Fruit fly (Drosophila melanogaster) whole organism, embryonic: ENCODE data around the gene CG33489.

ENCODE experiments used
- Atf6 ChIP-seq: fragments of 200-800 bp; sonication (Bioruptor generic); IDR thresholded peaks from 2 replicates; pipeline ENCODE4 v1.3.6; 2022; ENCODE audit warnings: missing biosample characterization, missing genetic modification characterization
- CG10431 ChIP-seq: fragments of 200-800 bp; sonication (Bioruptor generic); optimal IDR thresholded peaks from 3 replicates; lab custom pipeline; 2018; ENCODE audit warnings: missing biosample characterization, mild to moderate bottlenecking, missing genetic modification characterization
- CG10654 ChIP-seq: fragments of 200-800 bp; sonication (Bioruptor generic); optimal IDR thresholded peaks from 2 replicates; lab custom pipeline; 2016; ENCODE audit warnings: missing biosample characterization, missing genetic modification characterization
- CG11696 ChIP-seq: fragments of 200-800 bp; sonication (Bioruptor generic); IDR thresholded peaks from 2 replicates; pipeline ENCODE4 v1.3.6; 2022; ENCODE audit warnings: missing biosample characterization, missing genetic modification characterization
- CG12219 ChIP-seq: fragments of 200-800 bp; sonication (Bioruptor generic); optimal IDR thresholded peaks from 3 replicates; lab custom pipeline; 2018; ENCODE audit warnings: missing biosample characterization, mild to moderate bottlenecking, missing genetic modification characterization
- CG12236 ChIP-seq: fragments of 200-800 bp; sonication (Bioruptor generic); optimal IDR thresholded peaks from 2 replicates; lab custom pipeline; 2016; ENCODE audit warnings: missing biosample characterization, missing genetic modification characterization
- CG14014 ChIP-seq: fragments of 200-800 bp; sonication (Bioruptor generic); IDR thresholded peaks from 2 replicates; pipeline ENCODE4 v1.3.6; 2022; ENCODE audit warnings: missing biosample characterization, missing genetic modification characterization
- CG15011 ChIP-seq: fragments of 200-800 bp; sonication (Bioruptor generic); optimal IDR thresholded peaks from 3 replicates; lab custom pipeline; 2018; ENCODE audit warnings: missing biosample characterization, mild to moderate bottlenecking, missing genetic modification characterization
- CG15073 ChIP-seq: fragments of 200-800 bp; sonication (Bioruptor generic); optimal IDR thresholded peaks from 2 replicates; lab custom pipeline; 2016; ENCODE audit warnings: missing biosample characterization, missing genetic modification characterization
- CG1602 ChIP-seq: fragments of 200-800 bp; sonication (Bioruptor generic); optimal IDR thresholded peaks from 3 replicates; lab custom pipeline; 2016; ENCODE audit warnings: missing biosample characterization, missing genetic modification characterization
- CG17328 ChIP-seq: fragments of 200-800 bp; sonication (Bioruptor generic); IDR thresholded peaks from 2 replicates; pipeline ENCODE4 v1.3.6; 2022; ENCODE audit warnings: missing biosample characterization, missing genetic modification characterization
- CG18262 ChIP-seq: fragments of 200-800 bp; optimal IDR thresholded peaks from 3 replicates; lab custom pipeline; 2019; ENCODE audit warnings: missing biosample characterization, mild to moderate bottlenecking, missing genetic modification characterization, moderate library complexity
- CG2712 ChIP-seq: fragments of 200-800 bp; optimal IDR thresholded peaks from 3 replicates; lab custom pipeline; 2019; ENCODE audit warnings: missing biosample characterization, mild to moderate bottlenecking, missing genetic modification characterization, moderate library complexity
- CG32532 ChIP-seq: fragments of 200-800 bp; sonication (Bioruptor generic); IDR thresholded peaks from 2 replicates; pipeline ENCODE4 v1.3.6; 2022; ENCODE audit warnings: missing biosample characterization, missing genetic modification characterization
- CG33557 ChIP-seq: fragments of 200-800 bp; sonication (Bioruptor generic); optimal IDR thresholded peaks from 2 replicates; lab custom pipeline; 2019; ENCODE audit warnings: missing biosample characterization, mild to moderate bottlenecking, missing genetic modification characterization, moderate library complexity
- CG42726 ChIP-seq: fragments of 200-800 bp; sonication (Bioruptor generic); IDR thresholded peaks from 2 replicates; pipeline ENCODE4 v1.3.6; 2022; ENCODE audit warnings: missing biosample characterization, missing genetic modification characterization; ENCODE audit not compliant: partially characterized antibody
- CG4854 ChIP-seq: fragments of 200-800 bp; sonication (Bioruptor generic); optimal IDR thresholded peaks from 2 replicates; lab custom pipeline; 2016; ENCODE audit warnings: missing biosample characterization, missing genetic modification characterization, inconsistent platforms
- CG5953 ChIP-seq: fragments of 200-800 bp; sonication (Bioruptor generic); IDR thresholded peaks from 2 replicates; pipeline ENCODE4 v1.3.6; 2022; ENCODE audit warnings: missing biosample characterization, missing genetic modification characterization
- CG6175 ChIP-seq: fragments of 200-800 bp; sonication (Bioruptor generic); IDR thresholded peaks from 3 replicates; pipeline ENCODE4 v1.3.6; 2022; ENCODE audit warnings: missing biosample characterization, missing genetic modification characterization
- CG8290 ChIP-seq, 3 experiments: fragments of 200-800 bp; sonication (Bioruptor generic); optimal IDR thresholded peaks; 2 replicates each; lab custom pipeline; 2016 to 2019; ENCODE audit warnings: missing biosample characterization in 3 of 3, missing genetic modification characterization in 3 of 3, mild to moderate bottlenecking in 2 of 3, moderate library complexity in 1 of 3
- CG8944 ChIP-seq: fragments of 200-800 bp; sonication (Bioruptor generic); optimal IDR thresholded peaks from 3 replicates; lab custom pipeline; 2016; ENCODE audit warnings: missing biosample characterization, missing genetic modification characterization
- Fer1 ChIP-seq: fragments of 200-800 bp; sonication (Bioruptor generic); optimal IDR thresholded peaks from 2 replicates; lab custom pipeline; 2017; ENCODE audit warnings: missing biosample characterization, mild to moderate bottlenecking, missing genetic modification characterization
- H2.0 ChIP-seq: fragments of 200-800 bp; sonication (Bioruptor generic); IDR thresholded peaks from 2 replicates; pipeline ENCODE4 v1.3.6; 2022; ENCODE audit warnings: missing biosample characterization, missing genetic modification characterization
- HLH54F ChIP-seq: fragments of 200-800 bp; sonication (Bioruptor generic); optimal IDR thresholded peaks from 3 replicates; lab custom pipeline; 2016; ENCODE audit warnings: missing biosample characterization, missing genetic modification characterization
- Hmr ChIP-seq: fragments of 200-800 bp; sonication (Bioruptor generic); optimal IDR thresholded peaks from 3 replicates; lab custom pipeline; 2017; ENCODE audit warnings: mild to moderate bottlenecking, missing biosample characterization, missing genetic modification reagents, missing genetic modification characterization
- MBD-R2 ChIP-seq: fragments of 200-800 bp; sonication (Bioruptor generic); IDR thresholded peaks from 2 replicates; pipeline ENCODE4 v1.3.6; 2022; ENCODE audit warnings: missing biosample characterization, missing genetic modification characterization
- MTF-1 ChIP-seq: fragments of 200-800 bp; sonication (Bioruptor generic); optimal IDR thresholded peaks from 2 replicates; lab custom pipeline; 2018; ENCODE audit warnings: missing biosample characterization, mild to moderate bottlenecking, missing genetic modification characterization, borderline replicate concordance
- Max ChIP-seq: fragments of 200-800 bp; sonication (Bioruptor generic); optimal IDR thresholded peaks from 2 replicates; lab custom pipeline; 2016; ENCODE audit warnings: missing biosample characterization, mild to moderate bottlenecking, missing genetic modification characterization
- NC2α ChIP-seq: fragments of 200-800 bp; sonication (Bioruptor generic); optimal IDR thresholded peaks from 2 replicates; lab custom pipeline; 2016; ENCODE audit warnings: missing biosample characterization, missing genetic modification characterization
- Neu2 ChIP-seq: fragments of 200-800 bp; sonication (Bioruptor generic); optimal IDR thresholded peaks from 3 replicates; lab custom pipeline; 2016; ENCODE audit warnings: missing biosample characterization, missing genetic modification characterization, borderline replicate concordance
- Poxn ChIP-seq: fragments of 200-800 bp; sonication (Bioruptor generic); IDR thresholded peaks from 2 replicates; pipeline ENCODE4 v1.3.6; 2022; ENCODE audit warnings: missing biosample characterization, missing genetic modification characterization
- Tbp ChIP-seq: fragments of >200 bp; optimal IDR thresholded peaks from 2 replicates; lab custom pipeline; 2018; ENCODE audit warnings: missing biosample characterization, missing genetic modification characterization
- ato ChIP-seq: fragments of 200-800 bp; sonication (Bioruptor generic); IDR thresholded peaks from 2 replicates; pipeline ENCODE4 v1.3.6; 2022; ENCODE audit warnings: missing biosample characterization, missing genetic modification characterization; ENCODE audit not compliant: partially characterized antibody
- az2 ChIP-seq: fragments of 200-800 bp; sonication (Bioruptor generic); optimal IDR thresholded peaks from 3 replicates; lab custom pipeline; 2016; ENCODE audit warnings: missing biosample characterization, missing genetic modification characterization
- bsh ChIP-seq, 2 experiments: fragments of 200-800 bp; sonication (Bioruptor generic); optimal IDR thresholded peaks; 2 replicates each; lab custom pipeline; 2017 to 2018; ENCODE audit warnings: mild to moderate bottlenecking in 2 of 2, missing biosample characterization in 2 of 2, missing genetic modification characterization in 2 of 2, moderate library complexity in 1 of 2
- btn ChIP-seq: fragments of 200-800 bp; sonication (Bioruptor generic); optimal IDR thresholded peaks from 2 replicates; lab custom pipeline; 2016; ENCODE audit warnings: missing biosample characterization, missing genetic modification characterization
- cas ChIP-seq: fragments of 200-800 bp; sonication (Bioruptor generic); IDR thresholded peaks from 2 replicates; pipeline ENCODE4 v1.3.6; 2022; ENCODE audit warnings: missing biosample characterization, missing genetic modification characterization
- chm ChIP-seq: fragments of 200-800 bp; sonication (Bioruptor generic); IDR thresholded peaks from 2 replicates; pipeline ENCODE4 v1.3.6; 2022; ENCODE audit warnings: missing biosample characterization, missing genetic modification characterization
- eve ChIP-seq, 2 experiments: fragments of >200 bp; optimal IDR thresholded peaks; 2 replicates each; lab custom pipeline; 2017; ENCODE audit warnings: missing biosample characterization in 2 of 2, missing genetic modification characterization in 2 of 2
- jigr1 ChIP-seq: fragments of 200-800 bp; sonication (Bioruptor generic); IDR thresholded peaks from 3 replicates; pipeline ENCODE4 v1.3.6; 2022; ENCODE audit warnings: missing biosample characterization, missing genetic modification characterization
- jing ChIP-seq: fragments of 200-800 bp; sonication (Bioruptor generic); optimal IDR thresholded peaks from 2 replicates; lab custom pipeline; 2018; ENCODE audit warnings: missing biosample characterization, mild to moderate bottlenecking, missing genetic modification characterization
- mam ChIP-seq: fragments of 200-800 bp; sonication (Bioruptor generic); optimal IDR thresholded peaks from 3 replicates; lab custom pipeline; 2016; ENCODE audit warnings: missing biosample characterization, missing genetic modification characterization
- nmo ChIP-seq: fragments of 200-800 bp; sonication (Bioruptor generic); optimal IDR thresholded peaks from 2 replicates; lab custom pipeline; 2018; ENCODE audit warnings: missing biosample characterization, mild to moderate bottlenecking, missing genetic modification characterization, moderate library complexity
- onecut ChIP-seq: fragments of 200-800 bp; sonication (Bioruptor generic); IDR thresholded peaks from 2 replicates; pipeline ENCODE4 v1.3.6; 2022; ENCODE audit warnings: missing biosample characterization, missing genetic modification characterization
- sob ChIP-seq: fragments of 200-800 bp; sonication (Bioruptor generic); IDR thresholded peaks from 2 replicates; pipeline ENCODE4 v1.3.6; 2022; ENCODE audit warnings: missing biosample characterization, missing genetic modification characterization
- sug ChIP-seq: fragments of 200-800 bp; optimal IDR thresholded peaks from 2 replicates; lab custom pipeline; 2019; ENCODE audit warnings: missing biosample characterization, mild to moderate bottlenecking, missing genetic modification characterization, moderate library complexity
- tap ChIP-seq: fragments of 200-800 bp; optimal IDR thresholded peaks from 3 replicates; lab custom pipeline; 2019; ENCODE audit warnings: missing biosample characterization, mild to moderate bottlenecking, missing genetic modification characterization, moderate library complexity
- tna ChIP-seq: fragments of 200-800 bp; sonication (Bioruptor generic); IDR thresholded peaks from 2 replicates; pipeline ENCODE4 v1.3.6; 2022; ENCODE audit warnings: missing biosample characterization, missing genetic modification characterization; ENCODE audit not compliant: partially characterized antibody
- wdn ChIP-seq: fragments of 200-800 bp; sonication (Bioruptor generic); IDR thresholded peaks from 2 replicates; pipeline ENCODE4 v1.3.6; 2022; ENCODE audit warnings: missing biosample characterization, missing genetic modification characterization

The CG33489 gene

DNA sequence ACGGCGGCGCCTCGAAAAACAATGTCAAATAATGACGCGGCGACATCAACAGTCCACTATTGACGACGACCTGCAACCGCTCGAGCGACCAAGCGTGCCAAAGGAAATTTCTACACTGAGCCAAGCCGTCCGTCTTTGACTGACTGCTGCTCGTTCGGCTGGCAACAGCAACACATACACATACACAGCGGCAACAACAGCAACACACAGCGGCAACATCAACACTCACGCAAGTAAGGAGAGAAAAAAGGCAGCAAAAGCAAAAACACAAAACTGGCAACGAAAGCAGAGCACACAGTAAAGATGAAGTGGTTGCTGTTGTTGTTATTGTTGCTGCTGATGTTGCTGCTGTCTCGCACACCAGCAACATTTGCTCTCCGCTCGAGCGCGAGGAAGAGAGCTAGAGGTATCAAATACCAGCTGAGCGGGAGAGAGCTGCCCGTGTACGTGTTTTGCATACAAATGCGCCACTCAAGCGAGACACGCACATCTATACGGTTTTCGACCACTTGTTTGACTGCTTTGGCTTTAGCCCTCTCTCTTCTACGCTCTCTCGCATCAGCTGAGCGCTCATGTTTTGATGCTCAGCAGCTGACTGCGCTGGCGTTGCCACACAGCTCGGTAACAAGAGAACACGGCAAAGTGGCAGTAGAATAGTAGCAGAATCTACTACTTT is 23.7 kb downstream of the CG33489 start (continued):
- TF ChIP-seq Neu2 (GFP tag; lab: Kevin White, UChicago), result no peak
- peak; percentile 58; the same call in 1 of the 2 replicates for TF ChIP-seq CG42726 (GFP tag; lab: Robert Waterston, UW)
- TF ChIP-seq CG14014 (GFP tag; lab: Robert Waterston, UW), result peak; percentile 6; the same call in 1 of the 2 replicates
- 0 out of 2 replicates have a peak, but pooled peaks have one; percentile 17 for TF ChIP-seq CG11696 (GFP tag; lab: Robert Waterston, UW)
- TF ChIP-seq chm (GFP tag; lab: Robert Waterston, UW), result peak; percentile 77
- TF ChIP-seq Tbp (GFP tag; lab: Kevin White, UChicago), result peak; percentile 18
- 0 out of 2 replicates have a peak, but pooled peaks have one; percentile 48 for TF ChIP-seq Atf6 (GFP tag; lab: Robert Waterston, UW)
- TF ChIP-seq CG15011 (GFP tag; lab: Kevin White, UChicago), result no peak
- TF ChIP-seq CG17328 (GFP tag; lab: Robert Waterston, UW), result 0 out of 2 replicates have a peak, but pooled peaks have one; percentile 11
- no peak for TF ChIP-seq CG10431 (GFP tag; lab: Kevin White, UChicago)
- TF ChIP-seq tna (GFP tag; lab: Robert Waterston, UW), result peak; percentile 34; the same call in 1 of the 2 replicates
- no peak for TF ChIP-seq CG15073 (GFP tag; lab: Kevin White, UChicago)
- peak; percentile 34 for TF ChIP-seq CG2712 (tag; lab: Kevin White, UChicago)
- no peak for TF ChIP-seq jing
- no peak for TF ChIP-seq CG33557 (GFP tag; lab: Kevin White, UChicago)
- 0 out of 2 replicates have a peak, but pooled peaks have one; percentile 15 for TF ChIP-seq wdn
- TF ChIP-seq Max (GFP tag; lab: Kevin White, UChicago), result no peak
- no peak for TF ChIP-seq CG10654 (GFP tag; lab: Kevin White, UChicago)
- no peak for TF ChIP-seq CG8944
- no peak for TF ChIP-seq az2
- TF ChIP-seq ato (GFP tag; lab: Robert Waterston, UW), result peak; percentile 15; the same call in 1 of the 2 replicates
- no peak for TF ChIP-seq HLH54F
- peak; percentile 4 for TF ChIP-seq nmo (GFP tag; lab: Kevin White, UChicago)
- TF ChIP-seq Poxn (GFP tag; lab: Robert Waterston, UW), result no peak
- TF ChIP-seq CG1602 (GFP tag; lab: Kevin White, UChicago), result no peak
- TF ChIP-seq MBD-R2, result no peak; the same call in 1 of the 2 replicates
- no peak for TF ChIP-seq CG12236 (GFP tag; lab: Kevin White, UChicago)
- TF ChIP-seq H2.0 (GFP tag; lab: Robert Waterston, UW), result no peak
- TF ChIP-seq jigr1 (GFP tag; lab: Robert Waterston, UW), result no peak
- TF ChIP-seq CG32532 (GFP tag; lab: Robert Waterston, UW), result 0 out of 2 replicates have a peak, but pooled peaks have one; percentile 31
- TF ChIP-seq sug (tag; lab: Kevin White, UChicago), result peak; percentile 50
- no peak for TF ChIP-seq CG5953 (GFP tag; lab: Robert Waterston, UW)
- peak; percentile 18 for TF ChIP-seq tap
- no peak for TF ChIP-seq CG4854 (GFP tag; lab: Kevin White, UChicago)
- peak; percentile 40; the same call in 1 of the 2 replicates for TF ChIP-seq sob (GFP tag; lab: Robert Waterston, UW)
- no peak for TF ChIP-seq onecut (GFP tag; lab: Robert Waterston, UW)
- TF ChIP-seq Fer1, result peak; percentile 64
- TF ChIP-seq CG18262 (tag; lab: Kevin White, UChicago), result peak; percentile 36
- TF ChIP-seq CG8290 (GFP tag; optimal IDR thresholded peaks at IDR 0.05; lab: Kevin White, UChicago), result no peak
- TF ChIP-seq CG8290 (tag; optimal IDR thresholded peaks at IDR 0.05; lab: Kevin White, UChicago), result peak in 1 of 2 experiments; percentile 73
- peak in 1 of 2 experiments; percentile 79 for TF ChIP-seq bsh (GFP tag; optimal IDR thresholded peaks at IDR 0.05; lab: Kevin White, UChicago)
- TF ChIP-seq CG6175 (GFP tag; lab: Robert Waterston, UW), result peak; percentile 97
- TF ChIP-seq CG12219 (GFP tag; lab: Kevin White, UChicago), result peak; percentile 47
- peak; percentile 11 for TF ChIP-seq MTF-1 (GFP tag; lab: Kevin White, UChicago)
- no peak for TF ChIP-seq mam (GFP tag; lab: Kevin White, UChicago)
- TF ChIP-seq NC2α, result no peak
- TF ChIP-seq btn (GFP tag; lab: Kevin White, UChicago), result no peak
- no peak for TF ChIP-seq cas (GFP tag; lab: Robert Waterston, UW)
- peak; percentile 63 for TF ChIP-seq Hmr (GFP tag; lab: Kevin White, UChicago)
- no peak for TF ChIP-seq eve (GFP tag; optimal IDR thresholded peaks at IDR 0.05; lab: Kevin White, UChicago)
